Worm (Caenorhabditis elegans): ENCODE data around the gene twk-22.

The twk-22 gene

DNA sequence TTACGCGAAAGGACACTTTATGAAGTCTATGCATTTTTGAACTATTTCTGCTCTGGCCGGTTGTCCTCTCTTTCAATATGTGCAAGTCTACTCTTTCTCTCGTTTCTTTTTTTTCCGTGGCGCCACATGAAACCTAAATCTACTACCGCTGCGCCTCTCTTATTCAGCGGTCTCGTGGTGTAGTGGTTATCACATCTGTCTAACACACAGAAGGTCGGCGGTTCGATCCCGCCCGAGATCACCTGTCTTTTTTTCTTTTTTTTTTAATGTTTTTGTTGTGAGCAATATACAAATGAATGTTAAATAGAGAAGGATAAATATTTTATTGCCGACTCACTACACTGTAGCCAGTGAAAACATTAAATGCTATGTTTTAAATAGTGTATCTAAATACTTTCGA lies 8.1 kb upstream of the twk-22 start (continued):
- TF ChIP-seq ztf-3 (GFP tag; optimal IDR thresholded peaks at IDR 0.05) (no peak), tbx-9 (tag; optimal IDR thresholded peaks at IDR 0.05; ENCODE audit: borderline replicate concordance) (no peak), ceh-79 (tag; optimal IDR thresholded peaks at IDR 0.05) (no peak), fkh-3 (tag; optimal IDR thresholded peaks at IDR 0.05) (no peak)

DNA sequence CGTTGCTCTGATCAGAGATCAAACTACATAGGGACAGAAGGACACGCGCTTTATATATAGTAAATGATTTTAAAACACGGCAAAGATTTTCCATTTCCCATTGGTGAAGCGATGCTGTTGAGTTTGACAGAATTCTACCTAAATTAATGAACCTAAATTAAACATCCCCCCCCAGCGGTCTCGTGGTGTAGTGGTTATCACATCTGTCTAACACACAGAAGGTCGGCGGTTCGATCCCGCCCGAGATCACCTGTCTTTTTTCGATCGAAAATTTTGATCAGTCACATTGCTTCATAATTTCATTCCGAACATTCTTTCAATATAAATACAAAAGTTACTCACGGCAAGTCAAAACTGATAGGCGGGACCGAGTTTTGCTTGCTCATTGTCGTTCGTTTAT lies 7.0 kb upstream of the twk-22 start:
- TF ChIP-seq ZK185.1 (tag; optimal IDR thresholded peaks at IDR 0.05; ENCODE audit: poor library complexity, severe bottlenecking) (peak; percentile 50), B0261.1 (tag; optimal IDR thresholded peaks at IDR 0.05) (peak; percentile 64), snpc-4 (GFP tag; optimal IDR thresholded peaks at IDR 0.05) (peak; percentile 38), snpc-4 (tag; optimal IDR thresholded peaks at IDR 0.05) (peak in 2 of 4 experiments; percentile 51 to 78), hrde-1 (tag; optimal IDR thresholded peaks at IDR 0.05; ENCODE audit: borderline replicate concordance) (peak; percentile 31), Y56A3A.18 (GFP tag; IDR thresholded peaks at IDR 0.05) (0 out of 2 replicates have a peak, but pooled peaks have one; percentile 39), tbp1 (GFP tag; optimal IDR thresholded peaks at IDR 0.05) (peak; percentile 86), pbrm-1 (GFP tag; IDR thresholded peaks at IDR 0.05) (peak; percentile 70), dox-1 (GFP tag; IDR thresholded peaks at IDR 0.05) (peak; percentile 62), rpc-1 (optimal IDR thresholded peaks at IDR 0.05) (peak; percentile 67), rpc-1 (tag; optimal IDR thresholded peaks at IDR 0.05) (peak; percentile 68), lin-26 (GFP tag; IDR thresholded peaks at IDR 0.05) (peak; percentile 48; the same call in 1 of the 2 replicates), nfyb-1 (GFP tag; IDR thresholded peaks at IDR 0.05) (peak; percentile 51; the same call in 1 of the 2 replicates), madf-6 (GFP tag; IDR thresholded peaks at IDR 0.05) (peak; percentile 37; the same call in 1 of the 2 replicates), attf-6 (GFP tag; IDR thresholded peaks at IDR 0.05) (0 out of 2 replicates have a peak, but pooled peaks have one; percentile 36), nhr-80 (tag; optimal IDR thresholded peaks at IDR 0.05) (peak; percentile 2), hmg-1.2 (GFP tag; IDR thresholded peaks at IDR 0.05) (peak; percentile 54), die-1 (tag; optimal IDR thresholded peaks at IDR 0.05) (peak; percentile 52), D2030.7 (GFP tag; IDR thresholded peaks at IDR 0.05) (peak; percentile 74), nhr-90 (tag; optimal IDR thresholded peaks at IDR 0.05) (peak; percentile 21)

DNA sequence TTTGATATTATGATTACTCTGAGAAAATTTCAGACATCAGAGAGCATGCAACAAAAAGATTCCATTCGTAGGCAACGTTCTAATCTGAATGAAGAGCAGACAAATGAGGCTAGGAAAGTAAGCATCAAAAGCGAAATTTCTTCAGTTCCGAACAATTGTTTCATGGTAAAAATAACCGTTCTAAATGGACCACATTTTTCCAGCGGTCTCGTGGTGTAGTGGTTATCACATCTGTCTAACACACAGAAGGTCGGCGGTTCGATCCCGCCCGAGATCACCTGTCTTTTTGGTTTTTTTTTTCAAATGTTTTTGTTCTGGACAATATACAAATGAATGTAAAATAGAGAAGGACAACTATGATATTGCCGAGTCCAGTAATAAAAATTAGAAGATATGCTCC lies 6.4 kb upstream of the twk-22 start, which contains the start of gene twk-21:
Gene twk-21 (plus strand): TSS at position 34 of the 400 bp plus-strand sequence.
- peak; percentile 83 for TF ChIP-seq tbp1 (GFP tag; optimal IDR thresholded peaks at IDR 0.05)
- 0 out of 2 replicates have a peak, but pooled peaks have one; percentile 35 for TF ChIP-seq hmg-1.2 (GFP tag; IDR thresholded peaks at IDR 0.05)
- no peak for TF ChIP-seq ceh-91 (GFP tag; IDR thresholded peaks at IDR 0.05)
- no peak for TF ChIP-seq pha-4 (tag; optimal IDR thresholded peaks at IDR 0.05)
- TF ChIP-seq D2030.7 (GFP tag; IDR thresholded peaks at IDR 0.05): peak; percentile 35; the same call in 1 of the 2 replicates
- TF ChIP-seq lin-26 (GFP tag; IDR thresholded peaks at IDR 0.05): 0 out of 2 replicates have a peak, but pooled peaks have one; percentile 40
- peak; percentile 44 for TF ChIP-seq rpc-1 (optimal IDR thresholded peaks at IDR 0.05)
- no peak for TF ChIP-seq rpc-1 (tag; optimal IDR thresholded peaks at IDR 0.05)
- TF ChIP-seq Y56A3A.18 (GFP tag; IDR thresholded peaks at IDR 0.05): 0 out of 2 replicates have a peak, but pooled peaks have one; percentile 37

DNA sequence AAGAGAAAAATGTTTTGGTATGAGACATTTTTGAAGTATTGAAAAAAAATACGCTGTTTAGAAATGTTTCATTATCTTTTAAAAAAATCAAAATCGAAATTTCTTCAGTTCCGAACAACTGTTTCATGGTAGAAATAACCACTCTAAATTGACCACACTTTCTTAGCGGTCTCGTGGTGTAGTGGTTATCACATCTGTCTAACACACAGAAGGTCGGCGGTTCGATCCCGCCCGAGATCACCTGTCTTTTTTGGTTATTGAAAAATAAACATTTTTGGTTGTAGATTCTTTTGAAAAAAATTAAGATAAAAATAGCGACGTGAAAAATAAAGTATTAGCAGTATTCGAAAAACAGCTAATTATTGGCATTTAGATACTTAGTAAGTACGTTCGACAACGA lies 5.8 kb upstream of the twk-22 start:
- TF ChIP-seq pha-4 (tag; optimal IDR thresholded peaks at IDR 0.05) (no peak), ceh-79 (tag; optimal IDR thresholded peaks at IDR 0.05) (peak; percentile 65), hsf-1 (GFP tag; IDR thresholded peaks at IDR 0.05) (no peak), ztf-25 (GFP tag; IDR thresholded peaks at IDR 0.05) (peak; percentile 69; the same call in 1 of the 2 replicates), D2030.7 (GFP tag; IDR thresholded peaks at IDR 0.05) (peak; percentile 86), Y67H2A.10 (GFP tag; conservative IDR thresholded peaks at IDR 0.05) (no peak), zim-3 (tag; optimal IDR thresholded peaks at IDR 0.05) (peak; percentile 31), egl-44 (GFP tag; IDR thresholded peaks at IDR 0.05) (no peak), F39B2.1 (GFP tag; IDR thresholded peaks at IDR 0.05) (no peak), F33H1.4 (GFP tag; IDR thresholded peaks at IDR 0.05) (no peak), nhr-27 (tag; optimal IDR thresholded peaks at IDR 0.05) (no peak), ets-4 (GFP tag; optimal IDR thresholded peaks at IDR 0.05) (no peak), let-607 (tag; optimal IDR thresholded peaks at IDR 0.05) (peak in 1 of 2 experiments; percentile 27), T07F8.4 (tag; optimal IDR thresholded peaks at IDR 0.05) (no peak), ama-1 (optimal IDR thresholded peaks at IDR 0.05) (no peak), ama-1 (GFP tag; optimal IDR thresholded peaks at IDR 0.05) (no peak), F37B4.10 (GFP tag; IDR thresholded peaks at IDR 0.05) (no peak), unc-62 (GFP tag; optimal IDR thresholded peaks at IDR 0.05) (no peak), madf-3 (GFP tag; IDR thresholded peaks at IDR 0.05) (no peak), lsy-27 (tag; optimal IDR thresholded peaks at IDR 0.05; ENCODE audit: borderline replicate concordance, insufficient read depth) (no peak), him-1 (tag; optimal IDR thresholded peaks at IDR 0.05) (no peak)

All from whole organism, young adult.